Fruit fly (Drosophila melanogaster) whole organism, pupa: ENCODE results near the gene aralar1.

Source experiments
- CG10348 ChIP-seq: fragments of 200-800 bp; sonication (Bioruptor generic); IDR thresholded peaks from 2 replicates; pipeline ENCODE4 v1.3.6; 2022; ENCODE audit warnings: missing biosample characterization, missing genetic modification characterization
- CG13204 ChIP-seq: fragments of 200-800 bp; sonication (Bioruptor generic); optimal IDR thresholded peaks from 2 replicates; lab custom pipeline; 2018; ENCODE audit warnings: missing biosample characterization, mild to moderate bottlenecking, missing genetic modification characterization, moderate library complexity
- CG17806 ChIP-seq: fragments of 200-800 bp; sonication (Bioruptor generic); optimal IDR thresholded peaks from 2 replicates; lab custom pipeline; 2018; ENCODE audit warnings: missing biosample characterization, mild to moderate bottlenecking, missing genetic modification characterization, moderate library complexity
- CG32121 ChIP-seq: fragments of 200-800 bp; sonication (Bioruptor generic); IDR thresholded peaks from 2 replicates; pipeline ENCODE4 v1.3.6; 2022; ENCODE audit warnings: missing biosample characterization, missing genetic modification characterization
- CG8159 ChIP-seq: fragments of 200-800 bp; sonication (Bioruptor generic); optimal IDR thresholded peaks from 3 replicates; lab custom pipeline; 2018; ENCODE audit warnings: missing biosample characterization, mild to moderate bottlenecking, missing genetic modification characterization, moderate library complexity
- Ets98B ChIP-seq: fragments of 200-800 bp; sonication (Bioruptor generic); IDR thresholded peaks from 2 replicates; pipeline ENCODE4 v1.3.6; 2022; ENCODE audit warnings: missing biosample characterization, missing genetic modification characterization
- Pif1A ChIP-seq: fragments of 200-800 bp; sonication (Bioruptor generic); optimal IDR thresholded peaks from 3 replicates; lab custom pipeline; 2016; ENCODE audit warnings: missing biosample characterization, missing genetic modification characterization
- fd96Ca ChIP-seq: fragments of 200-800 bp; sonication (Bioruptor generic); IDR thresholded peaks from 3 replicates; pipeline ENCODE4 v1.3.6; 2022; ENCODE audit warnings: missing biosample characterization, missing genetic modification characterization

DNA sequence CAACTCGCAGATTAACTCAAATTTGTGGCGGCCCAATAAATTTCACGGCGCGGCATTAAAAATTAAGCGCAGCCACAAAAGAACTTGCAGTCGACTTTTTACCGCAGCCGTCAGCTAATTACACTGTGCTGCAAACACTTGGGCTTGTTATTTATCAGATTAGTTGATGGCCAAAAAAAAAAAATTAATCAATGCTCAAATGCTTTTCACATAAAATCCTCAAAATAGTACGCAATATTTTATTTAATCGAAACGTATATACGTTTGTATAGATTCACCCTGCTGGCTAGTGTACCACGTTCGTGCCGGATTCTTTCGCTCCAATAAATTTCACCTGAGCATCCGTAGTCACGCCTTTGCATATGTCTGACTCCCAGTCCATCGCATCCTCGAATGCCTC lies 41.9 kb downstream of the aralar1 start:
- no peak for TF ChIP-seq CG10348 (GFP tag; lab: Robert Waterston, UW)
- peak; percentile 52 for TF ChIP-seq CG8159 (tag; lab: Kevin White, UChicago)
- TF ChIP-seq CG17806 (tag; lab: Kevin White, UChicago): no peak
- TF ChIP-seq Ets98B: no peak
- TF ChIP-seq Pif1A (GFP tag; lab: Kevin White, UChicago): peak; percentile 41
- peak; percentile 47; the same call in 2 of the 3 replicates for TF ChIP-seq fd96Ca
- TF ChIP-seq CG13204 (GFP tag; lab: Kevin White, UChicago): no peak
- no peak for TF ChIP-seq CG32121 (GFP tag; lab: Robert Waterston, UW)
